Fruit fly (Drosophila melanogaster): ENCODE measurements around the gene D2hgdh.

D2hgdh gene

dm6 chrX:2134965-2135758, 6.1 kb upstream of the D2hgdh start (continued):
- TF ChIP-seq CG7271 (tag; optimal IDR thresholded peaks at IDR 0.05): peak; percentile 16
- peak; percentile 61 for TF ChIP-seq tup (GFP tag; optimal IDR thresholded peaks at IDR 0.05)
- TF ChIP-seq Dad (GFP tag; optimal IDR thresholded peaks at IDR 0.05): peak; percentile 76
- TF ChIP-seq gsb-n (tag; optimal IDR thresholded peaks at IDR 0.05): peak; percentile 88
- peak; percentile 59; the same call in 2 of the 3 replicates for TF ChIP-seq ken (GFP tag; IDR thresholded peaks at IDR 0.05)
- TF ChIP-seq Max (GFP tag; optimal IDR thresholded peaks at IDR 0.05): peak; percentile 83
- TF ChIP-seq Bteb2 (GFP tag; optimal IDR thresholded peaks at IDR 0.05): peak; percentile 80
- no peak for TF ChIP-seq eve (GFP tag; optimal IDR thresholded peaks at IDR 0.05)
- peak; percentile 85 for TF ChIP-seq CrebB (tag; optimal IDR thresholded peaks at IDR 0.05)
- TF ChIP-seq CG18476 (GFP tag; optimal IDR thresholded peaks at IDR 0.05): peak; percentile 89
- peak; percentile 79 for TF ChIP-seq CG9932 (GFP tag; IDR thresholded peaks at IDR 0.05)
- peak; percentile 70 for TF ChIP-seq eyg (GFP tag; optimal IDR thresholded peaks at IDR 0.05)
- TF ChIP-seq lola (GFP tag; optimal IDR thresholded peaks at IDR 0.05): peak in 1 of 3 experiments; percentile 87
- peak; percentile 92 for TF ChIP-seq Oli (tag; optimal IDR thresholded peaks at IDR 0.05)
- TF ChIP-seq ttk (GFP tag; IDR thresholded peaks at IDR 0.05): peak; percentile 73
- peak; percentile 87 for TF ChIP-seq CG10147 (GFP tag; optimal IDR thresholded peaks at IDR 0.05)
- peak; percentile 54 for TF ChIP-seq shn (GFP tag; optimal IDR thresholded peaks at IDR 0.05)
- peak; percentile 94 for TF ChIP-seq row (GFP tag; IDR thresholded peaks at IDR 0.05)
- TF ChIP-seq CG13775 (GFP tag; optimal IDR thresholded peaks at IDR 0.05): peak; percentile 76
- peak; percentile 59 for TF ChIP-seq Nf-YA (GFP tag; IDR thresholded peaks at IDR 0.05)
- TF ChIP-seq CG9876 (GFP tag; optimal IDR thresholded peaks at IDR 0.05): peak; percentile 32
- peak; percentile 92 for TF ChIP-seq dysf (GFP tag; IDR thresholded peaks at IDR 0.05)
- peak; percentile 73 for TF ChIP-seq Mes4 (GFP tag; optimal IDR thresholded peaks at IDR 0.05)
- TF ChIP-seq dm (GFP tag; optimal IDR thresholded peaks at IDR 0.05): peak; percentile 62
- TF ChIP-seq CG17328 (GFP tag; IDR thresholded peaks at IDR 0.05): peak; percentile 79
- no peak for TF ChIP-seq amos (GFP tag; IDR thresholded peaks at IDR 0.05; ENCODE audit: partially characterized antibody)
- peak; percentile 86 for TF ChIP-seq B-H2 (GFP tag; optimal IDR thresholded peaks at IDR 0.05)
- no peak for TF ChIP-seq zf30C (GFP tag; optimal IDR thresholded peaks at IDR 0.05)
- TF ChIP-seq CG4730 (GFP tag; IDR thresholded peaks at IDR 0.05): peak; percentile 68
- peak; percentile 66; the same call in 2 of the 3 replicates for TF ChIP-seq CG7357 (GFP tag; IDR thresholded peaks at IDR 0.05)
- peak; percentile 81 for TF ChIP-seq kni (GFP tag; optimal IDR thresholded peaks at IDR 0.05)
- TF ChIP-seq fd96Cb (tag; optimal IDR thresholded peaks at IDR 0.05): peak; percentile 87
- TF ChIP-seq otp (GFP tag; IDR thresholded peaks at IDR 0.05): peak; percentile 57; the same call in 1 of the 3 replicates
- TF ChIP-seq CkIIα-i1 (GFP tag; IDR thresholded peaks at IDR 0.05): no peak
- peak; percentile 67 for TF ChIP-seq CG3407 (GFP tag; optimal IDR thresholded peaks at IDR 0.05)
- peak; percentile 89 for TF ChIP-seq zfh1 (GFP tag; IDR thresholded peaks at IDR 0.05)
- peak; percentile 64 for TF ChIP-seq CG4617 (GFP tag; optimal IDR thresholded peaks at IDR 0.05; ENCODE audit: borderline replicate concordance)
- TF ChIP-seq wor (GFP tag; IDR thresholded peaks at IDR 0.05): peak; percentile 53; the same call in 1 of the 2 replicates
- TF ChIP-seq CG4282 (GFP tag; optimal IDR thresholded peaks at IDR 0.05): peak; percentile 24
- TF ChIP-seq CG2712 (tag; optimal IDR thresholded peaks at IDR 0.05): peak; percentile 93
- peak; percentile 83 for TF ChIP-seq CG2202 (tag; optimal IDR thresholded peaks at IDR 0.05)
- TF ChIP-seq bsh (GFP tag; optimal IDR thresholded peaks at IDR 0.05): peak; percentile 50 to 92
- TF ChIP-seq aop (GFP tag; IDR thresholded peaks at IDR 0.05): no peak
- TF ChIP-seq pb (GFP tag; optimal IDR thresholded peaks at IDR 0.05): peak; percentile 54
- TF ChIP-seq CG8924 (tag; optimal IDR thresholded peaks at IDR 0.05): peak; percentile 94
- peak; percentile 50 for TF ChIP-seq CG7928 (GFP tag; optimal IDR thresholded peaks at IDR 0.05)
- peak; percentile 60 for TF ChIP-seq exex (tag; optimal IDR thresholded peaks at IDR 0.05)
- peak; percentile 84 for TF ChIP-seq CG7786 (GFP tag; optimal IDR thresholded peaks at IDR 0.05)
- TF ChIP-seq Sry-δ (GFP tag; optimal IDR thresholded peaks at IDR 0.05): peak; percentile 53
